Worm (Caenorhabditis elegans) whole organism, young adult: ENCODE measurements around the gene lec-7.

Experiments
- K11D2.4 ChIP-seq: fragments of 200-800 bp; sonication (Bioruptor generic); IDR thresholded peaks from 2 replicates; pipeline ENCODE4 v1.3.6; 2022; ENCODE audit warnings: missing genetic modification reagents, missing genetic modification characterization, missing compliant biosample characterization
- K12H6.12 ChIP-seq: fragments of 200-800 bp; sonication (Bioruptor generic); optimal IDR thresholded peaks from 2 replicates; lab custom pipeline; 2018; ENCODE audit warnings: mild to moderate bottlenecking, missing genetic modification characterization, missing compliant biosample characterization
- ZK185.1 ChIP-seq: sonication (generic microtip); optimal IDR thresholded peaks from 2 replicates; lab custom pipeline; 2016; ENCODE audit warnings: mild to moderate bottlenecking, missing genetic modification characterization, missing compliant biosample characterization; ENCODE audit not compliant: poor library complexity, severe bottlenecking
- atf-7 ChIP-seq: sonication (generic microtip); optimal IDR thresholded peaks from 2 replicates; lab custom pipeline; 2017; ENCODE audit warnings: mild to moderate bottlenecking, missing genetic modification characterization, missing compliant biosample characterization
- attf-5 ChIP-seq: fragments of 200-800 bp; sonication (Bioruptor generic); optimal IDR thresholded peaks from 2 replicates; lab custom pipeline; 2018; ENCODE audit warnings: mild to moderate bottlenecking, missing genetic modification characterization, missing compliant biosample characterization
- ccch-3 ChIP-seq: fragments of 200-800 bp; sonication (Bioruptor generic); optimal IDR thresholded peaks from 2 replicates; lab custom pipeline; 2018; ENCODE audit warnings: mild to moderate bottlenecking, missing genetic modification characterization, missing compliant biosample characterization
- cebp-2 ChIP-seq: fragments of 200-800 bp; sonication (Bioruptor generic); IDR thresholded peaks from 2 replicates; pipeline ENCODE4 v1.3.6; 2022; ENCODE audit warnings: missing genetic modification characterization, missing compliant biosample characterization
- ceh-100 ChIP-seq: fragments of 200-800 bp; sonication (Bioruptor generic); IDR thresholded peaks from 2 replicates; pipeline ENCODE4 v1.3.6; 2022; ENCODE audit warnings: missing genetic modification reagents, missing genetic modification characterization, missing compliant biosample characterization
- ceh-27 ChIP-seq: fragments of 200-800 bp; sonication (Bioruptor generic); optimal IDR thresholded peaks from 2 replicates; lab custom pipeline; 2018; ENCODE audit warnings: mild to moderate bottlenecking, missing genetic modification characterization, moderate library complexity, missing compliant biosample characterization
- ceh-91 ChIP-seq: fragments of 200-800 bp; sonication (Bioruptor generic); IDR thresholded peaks from 2 replicates; pipeline ENCODE4 v1.3.6; 2022; ENCODE audit warnings: missing genetic modification reagents, missing genetic modification characterization, missing compliant biosample characterization
- dox-1 ChIP-seq: fragments of 200-800 bp; sonication (Bioruptor generic); IDR thresholded peaks from 2 replicates; pipeline ENCODE4 v1.3.6; 2022; ENCODE audit warnings: missing genetic modification reagents, missing genetic modification characterization, missing compliant biosample characterization
- dpl-1 ChIP-seq: fragments of 150-350 bp; optimal IDR thresholded peaks from 2 replicates; lab custom pipeline; 2014; ENCODE audit warnings: missing biosample characterization, missing genetic modification reagents, missing genetic modification characterization
- ekl-4 ChIP-seq: fragments of 200-800 bp; sonication (Bioruptor generic); IDR thresholded peaks from 2 replicates; pipeline ENCODE4 v1.3.6; 2022; ENCODE audit warnings: missing genetic modification reagents, missing genetic modification characterization, missing compliant biosample characterization
- hmg-1.2 ChIP-seq: fragments of 200-800 bp; sonication (Bioruptor generic); IDR thresholded peaks from 2 replicates; pipeline ENCODE4 v1.3.6; 2022; ENCODE audit warnings: missing genetic modification reagents, missing genetic modification characterization, missing compliant biosample characterization
- hmg-20 ChIP-seq: fragments of 200-800 bp; sonication (Bioruptor generic); IDR thresholded peaks from 2 replicates; pipeline ENCODE4 v1.3.6; 2022; ENCODE audit warnings: missing genetic modification reagents, missing genetic modification characterization, missing compliant biosample characterization
- lin-35 ChIP-seq, 3 experiments: fragments of 150-350 bp in 2 of 3; sonication (generic microtip) in 1 of 3; optimal IDR thresholded peaks; 2 replicates each; lab custom pipeline; 2014 to 2018; ENCODE audit warnings: missing biosample characterization in 3 of 3, missing genetic modification characterization in 3 of 3, missing genetic modification reagents in 3 of 3
- lin-40 ChIP-seq: sonication (generic microtip); optimal IDR thresholded peaks from 2 replicates; lab custom pipeline; 2016; ENCODE audit warnings: missing genetic modification characterization, mild to moderate bottlenecking, missing compliant biosample characterization, missing genotype, missing genetic modification reagents
- madf-10 ChIP-seq: sonication (generic microtip); optimal IDR thresholded peaks from 2 replicates; lab custom pipeline; 2016; ENCODE audit warnings: mild to moderate bottlenecking, missing genetic modification characterization, missing compliant biosample characterization
- madf-3 ChIP-seq: fragments of 200-800 bp; sonication (Bioruptor generic); IDR thresholded peaks from 2 replicates; pipeline ENCODE4 v1.3.6; 2022; ENCODE audit warnings: missing genetic modification reagents, missing genetic modification characterization, missing compliant biosample characterization
- madf-8 ChIP-seq: fragments of 200-800 bp; sonication (Bioruptor generic); conservative IDR thresholded peaks from 2 replicates; pipeline ENCODE4 v1.3.6; 2022; ENCODE audit warnings: missing genetic modification reagents, missing genetic modification characterization, missing compliant biosample characterization
- mcd-1 ChIP-seq: fragments of 200-800 bp; sonication (Bioruptor generic); IDR thresholded peaks from 2 replicates; pipeline ENCODE4 v1.3.6; 2022; ENCODE audit warnings: missing genetic modification reagents, missing genetic modification characterization, missing compliant biosample characterization
- nfyb-1 ChIP-seq: fragments of 200-800 bp; sonication (Bioruptor generic); IDR thresholded peaks from 2 replicates; pipeline ENCODE4 v1.3.6; 2022; ENCODE audit warnings: missing genetic modification reagents, missing genetic modification characterization, missing compliant biosample characterization
- nhr-120 ChIP-seq: fragments of 200-800 bp; sonication (Bioruptor generic); IDR thresholded peaks from 2 replicates; pipeline ENCODE4 v1.3.6; 2022; ENCODE audit warnings: missing genetic modification characterization, missing compliant biosample characterization
- nhr-80 ChIP-seq: sonication (generic microtip); optimal IDR thresholded peaks from 2 replicates; lab custom pipeline; 2016; ENCODE audit warnings: missing genetic modification characterization, missing compliant biosample characterization
- nhr-90 ChIP-seq: sonication (generic microtip); optimal IDR thresholded peaks from 2 replicates; lab custom pipeline; 2016; ENCODE audit warnings: missing genotype, mild to moderate bottlenecking, missing genetic modification characterization, missing compliant biosample characterization
- pbrm-1 ChIP-seq: fragments of 200-800 bp; sonication (Bioruptor generic); IDR thresholded peaks from 2 replicates; pipeline ENCODE4 v1.3.6; 2022; ENCODE audit warnings: missing genetic modification reagents, missing genetic modification characterization, missing compliant biosample characterization
- snpc-1.1 ChIP-seq: sonication (generic microtip); optimal IDR thresholded peaks from 2 replicates; lab custom pipeline; 2017; ENCODE audit warnings: missing genetic modification characterization, mild to moderate bottlenecking, missing compliant biosample characterization, antibody characterized with exemption, moderate library complexity, missing genotype, missing genetic modification reagents; ENCODE audit not compliant: insufficient read depth
- snpc-1.3 ChIP-seq: sonication (generic microtip); optimal IDR thresholded peaks from 2 replicates; lab custom pipeline; 2017; ENCODE audit warnings: missing genetic modification characterization, mild to moderate bottlenecking, missing compliant biosample characterization, antibody characterized with exemption, moderate library complexity, missing genotype, missing genetic modification reagents; ENCODE audit not compliant: insufficient read depth
- sptf-2 ChIP-seq: fragments of 200-800 bp; sonication (Bioruptor generic); optimal IDR thresholded peaks from 2 replicates; lab custom pipeline; 2018; ENCODE audit warnings: mild to moderate bottlenecking, missing genetic modification characterization, missing compliant biosample characterization
- xnd-1 ChIP-seq: sonication (generic microtip); optimal IDR thresholded peaks from 2 replicates; lab custom pipeline; 2016; ENCODE audit warnings: missing genotype, missing genetic modification reagents, missing genetic modification characterization, missing compliant biosample characterization
- zfh-2 ChIP-seq: fragments of 200-800 bp; sonication (Bioruptor generic); conservative IDR thresholded peaks from 2 replicates; pipeline ENCODE4 v1.3.6; 2022; ENCODE audit warnings: missing genetic modification reagents, missing genetic modification characterization, missing compliant biosample characterization
- zim-3 ChIP-seq: sonication (generic microtip); optimal IDR thresholded peaks from 2 replicates; lab custom pipeline; 2017; ENCODE audit warnings: mild to moderate bottlenecking, missing genetic modification characterization, moderate library complexity, missing compliant biosample characterization
- ztf-3 ChIP-seq: fragments of 200-800 bp; sonication (Bioruptor generic); optimal IDR thresholded peaks from 2 replicates; lab custom pipeline; 2018; ENCODE audit warnings: mild to moderate bottlenecking, missing genetic modification characterization, missing compliant biosample characterization

lec-7 gene

DNA sequence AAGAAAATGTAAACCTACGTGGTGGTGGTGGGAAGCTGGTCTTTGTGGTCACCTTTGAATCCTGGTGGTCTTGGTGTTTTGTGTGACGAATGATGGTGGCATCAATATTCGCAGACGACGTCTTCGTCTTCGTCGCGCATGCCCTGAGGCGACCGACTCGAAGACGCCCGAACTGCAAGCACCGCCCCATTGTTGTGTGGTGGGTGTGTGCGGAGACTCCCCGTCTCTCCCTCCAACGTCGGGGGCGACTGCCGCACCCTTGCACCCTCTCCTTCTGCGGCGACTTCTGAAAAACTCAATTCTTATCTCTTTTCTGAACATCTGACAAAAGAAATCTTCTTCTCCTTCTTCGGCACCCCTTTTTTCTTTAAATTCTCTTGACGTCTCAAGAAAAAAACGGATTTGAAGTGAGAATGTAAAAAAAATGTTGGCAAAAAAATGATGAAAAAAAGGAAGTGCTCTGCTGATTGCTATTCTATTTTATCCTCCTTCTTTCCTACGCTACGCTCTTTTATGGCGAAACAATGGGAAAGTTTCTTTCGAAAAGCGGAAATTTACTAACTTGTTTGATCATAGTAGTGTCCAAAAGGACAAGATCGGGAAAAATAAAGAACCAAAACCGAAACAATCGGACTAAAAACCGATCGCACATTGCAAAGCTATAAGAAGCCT, 44.3 kb upstream of the lec-7 start, which contains the start of gene lgc-47:
lgc-47 (minus strand) TSS at position 286 of the 672 bp plus-strand sequence.
- no peak for TF ChIP-seq ekl-4
- peak; percentile 3 for TF ChIP-seq madf-10 (tag; lab: Kevin White, UChicago)
- peak; percentile 86 for TF ChIP-seq zfh-2

DNA sequence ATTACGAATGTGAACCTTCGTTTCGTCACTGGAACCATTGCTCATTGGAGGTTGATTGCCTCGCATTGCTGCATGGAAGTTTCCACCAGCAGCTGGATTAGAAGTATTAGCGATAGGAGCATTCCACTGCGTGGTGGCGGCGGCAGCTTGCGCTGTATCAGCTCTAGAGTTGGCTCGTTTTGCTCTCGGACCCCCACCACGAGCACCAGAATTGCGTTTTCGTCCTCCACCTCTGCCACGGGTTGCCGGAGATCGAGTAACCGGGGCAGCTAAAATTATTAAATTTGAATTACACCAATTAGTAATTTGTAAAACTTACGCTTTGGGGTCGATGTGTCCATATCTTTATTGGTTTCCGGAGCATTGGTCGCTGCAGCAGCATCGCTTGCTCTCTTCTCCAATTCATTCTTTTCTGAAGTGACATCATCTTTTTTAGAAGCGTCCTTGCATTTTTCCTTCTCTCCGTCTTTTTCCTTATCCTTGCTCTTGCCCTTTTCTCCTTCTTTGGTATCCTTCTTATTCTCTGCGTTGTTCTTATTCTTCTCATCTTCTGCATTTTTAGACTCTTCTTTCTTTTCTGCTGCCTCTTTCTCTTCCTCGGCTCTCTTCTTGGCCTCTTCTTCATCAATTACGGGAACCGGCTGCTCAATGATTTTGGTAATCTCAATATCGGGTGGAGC, 37.6 kb upstream of the lec-7 start:
- TF ChIP-seq nfyb-1 (GFP tag; lab: Robert Waterston, UW) = no peak
- no peak for TF ChIP-seq madf-8 (GFP tag; lab: Robert Waterston, UW)
- TF ChIP-seq nhr-120 (GFP tag; lab: Robert Waterston, UW) = no peak
- TF ChIP-seq K11D2.4 = no peak
- no peak for TF ChIP-seq sptf-2 (GFP tag; lab: Kevin White, UChicago)
- TF ChIP-seq nhr-90 (tag; lab: Kevin White, UChicago) = no peak
- TF ChIP-seq ccch-3 (GFP tag; lab: Kevin White, UChicago) = no peak
- TF ChIP-seq ceh-100 (GFP tag; lab: Robert Waterston, UW) = no peak
- TF ChIP-seq dpl-1 (GFP tag; lab: Kevin White, UChicago) = no peak
- TF ChIP-seq xnd-1 (tag; lab: Kevin White, UChicago) = no peak
- TF ChIP-seq mcd-1 (GFP tag; lab: Robert Waterston, UW) = 0 out of 2 replicates have a peak, but pooled peaks have one; percentile 7
- no peak for TF ChIP-seq snpc-1.1 (tag; lab: Kevin White, UChicago)
- no peak for TF ChIP-seq ztf-3 (GFP tag; lab: Kevin White, UChicago)
- peak; percentile 52 for TF ChIP-seq zfh-2
- no peak for TF ChIP-seq hmg-20

DNA sequence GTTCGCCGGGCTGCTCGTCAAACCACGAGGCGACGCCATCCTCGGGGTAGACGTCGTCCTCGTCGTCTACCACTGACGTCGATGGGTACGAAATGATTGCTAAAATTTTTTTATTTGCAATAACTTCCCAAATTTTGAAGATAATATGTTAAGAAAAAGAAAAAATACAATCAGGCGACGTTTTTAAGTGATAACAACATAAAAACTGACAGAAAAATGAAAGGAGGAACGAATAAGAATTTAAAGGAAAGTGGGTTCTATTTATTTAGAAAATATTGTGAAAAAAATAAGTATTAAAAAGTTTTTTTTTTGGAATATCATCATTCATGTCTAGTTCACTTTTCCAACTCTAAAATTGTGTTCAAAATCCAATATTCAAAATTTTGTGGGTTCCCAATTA, 29.7 kb upstream of the lec-7 start, which contains the start of gene dpy-22:
dpy-22 (minus strand) TSS at position 101 of the 400 bp plus-strand sequence.
- no peak for TF ChIP-seq lin-35 (GFP tag; optimal IDR thresholded peaks at IDR 0.05; lab: Kevin White, UChicago)
- TF ChIP-seq zim-3 (tag; lab: Kevin White, UChicago) = no peak

DNA sequence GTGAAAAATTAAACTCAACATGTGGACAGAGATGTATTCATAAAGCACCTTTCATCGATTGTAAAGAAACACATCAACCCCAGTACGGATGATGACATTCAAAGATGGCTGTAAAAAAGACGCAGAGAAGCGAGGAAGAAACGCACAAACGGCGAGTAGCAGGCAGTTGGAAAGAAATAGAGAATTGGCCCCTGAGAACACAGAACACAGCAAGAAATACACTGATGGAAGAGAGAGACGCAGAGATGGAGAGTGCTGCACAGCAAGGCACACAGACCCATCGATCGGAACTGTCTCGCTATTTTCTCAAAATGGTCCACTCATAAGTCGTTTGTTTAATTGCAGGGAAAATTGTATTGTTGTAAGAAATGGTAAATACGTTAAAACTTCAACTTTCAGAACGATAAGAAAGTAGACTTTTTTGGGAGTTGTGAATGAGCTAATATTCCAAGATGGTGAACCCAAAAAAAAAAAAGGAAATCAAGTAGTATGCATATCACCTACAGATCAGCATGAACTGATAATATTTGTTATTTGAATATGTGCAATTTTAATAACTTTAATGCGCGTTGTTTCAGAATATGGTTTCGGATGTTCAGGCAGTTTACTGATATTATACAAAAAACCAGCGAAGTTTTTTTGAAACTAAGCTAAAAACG, 29.1 kb upstream of the lec-7 start:
- 0 out of 2 replicates have a peak, but pooled peaks have one; percentile 51 for TF ChIP-seq K11D2.4
- no peak for TF ChIP-seq ceh-91 (GFP tag; lab: Robert Waterston, UW)
- TF ChIP-seq attf-5 = peak; percentile 35
- 0 out of 2 replicates have a peak, but pooled peaks have one; percentile 23 for TF ChIP-seq madf-3 (GFP tag; lab: Robert Waterston, UW)
- peak; percentile 48 for TF ChIP-seq K12H6.12 (tag; lab: Kevin White, UChicago)
- TF ChIP-seq dox-1 (GFP tag; lab: Robert Waterston, UW) = 0 out of 2 replicates have a peak, but pooled peaks have one; percentile 47
- peak; percentile 91 for TF ChIP-seq hmg-1.2 (GFP tag; lab: Robert Waterston, UW)
- peak; percentile 69 for TF ChIP-seq lin-40 (tag; lab: Kevin White, UChicago)
- TF ChIP-seq ZK185.1 = peak; percentile 66
- TF ChIP-seq atf-7 = no peak
- peak; percentile 39; the same call in 1 of the 2 replicates for TF ChIP-seq zfh-2
- TF ChIP-seq pbrm-1 (GFP tag; lab: Robert Waterston, UW) = 0 out of 2 replicates have a peak, but pooled peaks have one; percentile 30
- peak; percentile 26 for TF ChIP-seq ceh-27 (GFP tag; lab: Kevin White, UChicago)
- no peak for TF ChIP-seq snpc-1.3 (tag; lab: Kevin White, UChicago)
- TF ChIP-seq mcd-1 (GFP tag; lab: Robert Waterston, UW) = peak; percentile 39; the same call in 1 of the 2 replicates
- TF ChIP-seq nhr-80 = peak; percentile 62
- no peak for TF ChIP-seq cebp-2 (GFP tag; lab: Robert Waterston, UW)
